Fruit fly (Drosophila melanogaster) S2 (cell line): ENCODE data around the gene CG15547.

Experiments
- CG8478 ChIP-seq: fragments of >200 bp; optimal IDR thresholded peaks from 2 replicates; lab custom pipeline; 2018
- CTCF ChIP-seq, 2 experiments: fragments of >200 bp; optimal IDR thresholded peaks; 2 replicates each; lab custom pipeline; 2018

Gene CG15547

dm6 chr3R:30864465-30864864 lies 18.8 kb downstream of the CG15547 start:
- no peak for TF ChIP-seq CG8478 (lab: Kevin White, UChicago)

dm6 chr3R:30863971-30864370 lies 19.3 kb downstream of the CG15547 start:
- TF ChIP-seq CTCF (optimal IDR thresholded peaks at IDR 0.05; lab: Kevin White, UChicago) = no peak
- no peak for TF ChIP-seq CG8478 (lab: Kevin White, UChicago)

DNA sequence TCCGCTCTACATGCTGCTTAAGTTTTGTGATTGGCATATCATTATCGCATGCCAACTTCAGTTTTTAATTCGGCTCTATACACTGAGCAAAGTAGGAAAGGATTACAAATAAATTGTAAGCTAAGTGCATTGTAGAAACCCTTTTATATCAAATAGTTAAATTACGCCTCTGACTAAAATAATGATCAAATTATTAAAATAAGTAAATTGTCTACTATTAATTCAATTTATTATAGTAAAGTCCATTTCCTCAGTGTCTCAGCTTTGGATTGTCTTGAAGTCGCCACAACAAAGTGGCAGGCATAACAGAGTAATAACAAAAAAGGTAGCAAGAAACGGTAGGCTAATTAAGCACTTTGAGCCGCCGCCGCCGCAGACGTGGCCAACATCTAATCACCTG lies 20.8 kb downstream of the CG15547 start:
- TF ChIP-seq CG8478 (lab: Kevin White, UChicago) (no peak), CTCF (optimal IDR thresholded peaks at IDR 0.05; lab: Kevin White, UChicago) (no peak)

dm6 chr3R:30860561-30860928 lies 22.8 kb downstream of the CG15547 start:
- TF ChIP-seq CTCF (optimal IDR thresholded peaks at IDR 0.05; lab: Kevin White, UChicago) (no peak), CG8478 (lab: Kevin White, UChicago) (no peak)

DNA sequence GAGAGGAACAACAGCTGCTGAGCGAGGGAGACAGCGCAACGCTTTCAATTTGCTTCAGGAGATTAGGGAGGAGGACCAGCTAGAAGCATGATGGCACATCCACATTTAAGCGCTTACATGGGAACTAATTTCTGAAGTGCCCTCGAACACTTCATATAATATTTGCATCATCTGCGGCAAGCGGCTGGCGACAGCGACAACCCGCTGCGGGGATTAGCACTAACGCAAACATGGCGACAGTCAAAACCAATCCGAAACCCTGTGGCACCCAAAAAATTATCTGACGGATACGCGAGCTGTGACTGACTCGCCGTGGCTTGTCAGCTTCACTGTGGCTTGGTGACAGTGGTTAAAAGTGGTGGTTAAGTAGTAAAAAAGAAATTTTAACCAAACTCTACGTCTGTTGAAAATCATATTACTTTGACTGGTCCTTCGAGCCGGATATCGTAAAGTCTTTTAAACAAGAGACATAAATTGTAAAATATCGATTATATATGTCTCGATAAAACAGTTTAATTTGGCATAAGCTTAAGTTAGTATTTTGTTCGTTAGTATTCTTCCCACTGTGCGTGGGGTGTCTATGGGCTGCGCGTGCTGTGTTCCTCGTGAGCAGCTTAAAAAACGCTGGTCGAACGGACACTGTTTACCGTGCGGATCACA lies 23.3 kb downstream of the CG15547 start:
- TF ChIP-seq CG8478 (lab: Kevin White, UChicago) (no peak), CTCF (optimal IDR thresholded peaks at IDR 0.05; lab: Kevin White, UChicago) (no peak)

- TF ChIP-seq CG8478 (lab: Kevin White, UChicago) (no peak), CTCF (optimal IDR thresholded peaks at IDR 0.05; lab: Kevin White, UChicago) (no peak)
Measured at dm6 chr3R:30856596-30856995, 26.7 kb downstream of the CG15547 start.

DNA sequence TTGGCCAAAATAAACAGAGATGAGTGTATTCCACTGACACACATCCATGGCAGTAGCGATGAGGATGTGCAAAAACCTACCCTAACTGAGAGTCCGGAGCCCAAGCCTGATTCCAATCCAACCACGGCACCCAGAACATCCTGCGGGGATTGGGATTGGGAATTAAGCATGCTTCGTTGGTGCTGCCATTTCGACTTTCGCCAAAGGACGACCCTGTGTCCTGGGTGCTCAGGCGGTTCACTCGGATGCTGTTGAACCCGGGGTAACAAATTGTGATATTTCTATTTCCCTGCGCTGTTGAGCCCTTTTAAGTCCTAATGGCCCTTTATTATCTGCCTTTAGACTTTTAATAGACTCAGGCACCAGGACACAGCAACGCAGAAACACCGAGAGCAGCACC lies 28.1 kb downstream of the CG15547 start:
- no peak for TF ChIP-seq CG8478 (lab: Kevin White, UChicago)
- no peak for TF ChIP-seq CTCF (optimal IDR thresholded peaks at IDR 0.05; lab: Kevin White, UChicago)

dm6 chr3R:30851843-30852365 lies 31.4 kb downstream of the CG15547 start, which contains the start of gene tll:
tll (plus strand) TSS chr3R:30852315.
- no peak for TF ChIP-seq CG8478 (lab: Kevin White, UChicago)
- TF ChIP-seq CTCF (optimal IDR thresholded peaks at IDR 0.05; lab: Kevin White, UChicago) = no peak

- TF ChIP-seq CTCF (optimal IDR thresholded peaks at IDR 0.05; lab: Kevin White, UChicago) (no peak), CG8478 (lab: Kevin White, UChicago) (no peak)
Measured at dm6 chr3R:30850460-30850859, 32.8 kb downstream of the CG15547 start.

DNA sequence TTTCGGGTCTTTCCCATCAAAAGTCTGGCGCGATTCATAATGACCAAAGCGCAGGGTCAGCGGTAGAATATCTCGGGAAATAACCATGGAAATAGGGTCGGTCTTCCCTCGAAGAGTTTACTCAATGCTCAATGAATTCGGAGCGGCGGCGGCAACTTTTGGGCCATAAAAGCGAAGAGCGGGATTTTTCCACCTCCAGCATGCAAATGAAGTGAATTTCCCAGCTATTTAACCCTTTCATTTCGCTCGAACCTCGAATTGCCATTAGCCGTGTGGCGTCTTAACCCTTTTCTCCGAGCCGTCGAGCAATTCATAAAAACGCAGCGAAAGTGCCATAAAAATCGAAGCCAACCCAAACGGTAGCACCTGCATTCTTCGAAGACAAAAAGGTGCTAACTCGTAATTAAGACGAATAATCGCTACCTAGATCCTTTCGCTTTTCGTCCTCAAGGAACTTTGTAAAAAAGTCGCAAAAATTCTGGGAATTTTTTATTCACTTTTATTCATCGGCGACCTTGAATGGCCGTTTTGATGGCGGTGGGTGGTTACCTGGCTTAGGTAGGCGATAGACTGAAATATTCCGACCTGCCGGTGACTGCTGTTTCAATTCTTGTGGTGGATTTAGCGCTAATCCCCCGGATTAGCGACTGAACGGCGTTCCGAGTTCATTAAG lies 33.7 kb downstream of the CG15547 start:
- no peak for TF ChIP-seq CG8478 (lab: Kevin White, UChicago)
- no peak for TF ChIP-seq CTCF (optimal IDR thresholded peaks at IDR 0.05; lab: Kevin White, UChicago)

DNA sequence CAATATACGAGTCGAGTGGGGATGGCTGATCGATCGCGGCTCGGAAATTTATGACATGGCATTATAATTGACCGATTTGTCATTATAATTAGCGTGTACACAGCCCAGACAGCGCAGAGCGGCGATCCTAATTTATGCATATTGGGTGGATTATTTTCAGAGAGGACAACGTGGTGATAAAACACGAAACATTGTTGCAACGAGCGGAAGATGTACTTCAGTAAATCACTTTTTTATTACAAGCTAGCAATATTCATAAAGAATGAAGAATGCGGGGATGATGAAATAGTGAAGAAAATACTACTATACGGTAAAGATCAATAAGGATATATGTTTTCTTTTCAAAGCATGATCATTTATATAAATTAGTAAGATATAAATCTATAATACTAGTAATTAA lies 38.9 kb downstream of the CG15547 start:
- TF ChIP-seq CTCF (optimal IDR thresholded peaks at IDR 0.05; lab: Kevin White, UChicago) (no peak), CG8478 (lab: Kevin White, UChicago) (no peak)

- TF ChIP-seq CG8478 (lab: Kevin White, UChicago) (no peak), CTCF (optimal IDR thresholded peaks at IDR 0.05; lab: Kevin White, UChicago) (no peak)
Measured at dm6 chr3R:30843709-30844108, 39.6 kb downstream of the CG15547 start.

DNA sequence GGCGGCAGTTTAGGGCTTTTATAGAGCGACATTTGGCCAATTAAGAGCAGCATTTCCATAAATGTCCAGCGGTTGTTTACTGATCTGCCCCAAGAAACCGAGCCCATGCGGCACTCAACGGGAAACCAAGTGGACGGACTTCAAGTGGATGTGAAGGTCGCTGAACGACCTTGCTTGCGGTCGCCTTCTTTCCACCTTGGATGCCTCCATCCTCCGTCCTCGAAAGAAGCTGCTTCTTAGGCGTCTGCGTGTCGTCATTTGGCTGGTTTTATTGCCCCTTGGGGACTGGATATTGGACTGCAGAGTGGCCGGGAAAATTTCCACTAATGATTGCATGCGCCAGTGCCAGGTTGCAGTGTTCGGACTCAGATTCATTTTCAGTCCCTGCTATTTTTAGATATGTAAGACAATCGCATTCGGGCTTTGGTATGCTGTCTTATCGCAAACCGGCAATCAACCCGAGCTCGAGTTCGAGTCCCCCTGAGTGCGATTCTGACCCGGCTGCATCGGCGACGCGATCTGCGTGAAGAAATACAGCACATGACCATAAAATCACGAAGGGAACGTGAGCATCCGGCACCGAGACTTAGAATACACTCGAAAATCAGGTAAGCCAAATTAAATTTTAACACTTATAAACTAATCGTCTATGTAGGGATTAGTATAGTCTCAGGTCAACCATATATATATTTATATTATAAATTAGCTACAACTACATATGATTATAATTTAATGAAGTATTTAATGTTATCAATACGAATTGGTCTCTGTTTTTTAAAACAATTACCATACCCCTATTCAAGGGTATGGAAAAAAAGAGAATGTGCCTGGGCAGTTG lies 40.4 kb downstream of the CG15547 start:
- TF ChIP-seq CTCF (optimal IDR thresholded peaks at IDR 0.05; lab: Kevin White, UChicago) (no peak), CG8478 (lab: Kevin White, UChicago) (no peak)

- TF ChIP-seq CTCF (optimal IDR thresholded peaks at IDR 0.05; lab: Kevin White, UChicago) = no peak
- TF ChIP-seq CG8478 (lab: Kevin White, UChicago) = no peak
Measured at dm6 chr3R:30842199-30842598, 41.1 kb downstream of the CG15547 start.

DNA sequence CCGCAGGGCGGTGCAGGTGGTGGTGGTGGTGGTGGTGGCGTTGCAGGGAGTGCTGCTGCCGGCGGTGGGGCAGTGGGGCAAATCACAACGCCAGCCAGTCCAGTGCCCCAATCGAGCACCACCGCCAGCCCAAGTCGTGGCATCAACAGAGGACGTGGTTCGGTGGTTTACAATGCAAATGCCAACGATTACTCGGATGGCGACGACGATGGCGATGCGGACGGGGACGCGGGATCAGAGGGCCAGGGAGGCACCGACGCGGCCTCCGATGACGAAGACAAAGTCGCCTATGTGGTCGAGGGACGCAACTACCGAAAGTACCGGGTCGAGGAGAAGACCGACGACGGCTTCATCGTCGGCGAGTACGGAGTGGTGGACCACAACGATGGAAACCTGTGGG lies 42.6 kb downstream of the CG15547 start:
- no peak for TF ChIP-seq CG8478 (lab: Kevin White, UChicago)
- no peak for TF ChIP-seq CTCF (optimal IDR thresholded peaks at IDR 0.05; lab: Kevin White, UChicago)
